Worm (Caenorhabditis elegans) whole organism, young adult: ENCODE data around the gene srx-31.

Experiments
- B0261.1 ChIP-seq: sonication (generic microtip); optimal IDR thresholded peaks from 2 replicates; lab custom pipeline; 2016; ENCODE audit warnings: mild to moderate bottlenecking, missing genetic modification characterization, moderate library complexity, missing compliant biosample characterization
- C17E4.6 ChIP-seq: fragments of 200-800 bp; sonication (Bioruptor generic); IDR thresholded peaks from 2 replicates; pipeline ENCODE4 v1.3.6; 2022; ENCODE audit warnings: missing genetic modification reagents, missing genetic modification characterization, missing compliant biosample characterization
- D2030.7 ChIP-seq: fragments of 200-800 bp; sonication (Bioruptor generic); IDR thresholded peaks from 2 replicates; pipeline ENCODE4 v1.3.6; 2022; ENCODE audit warnings: missing genetic modification reagents, missing genetic modification characterization, missing compliant biosample characterization
- K11D2.4 ChIP-seq: fragments of 200-800 bp; sonication (Bioruptor generic); IDR thresholded peaks from 2 replicates; pipeline ENCODE4 v1.3.6; 2022; ENCODE audit warnings: missing genetic modification reagents, missing genetic modification characterization, missing compliant biosample characterization
- K12H6.12 ChIP-seq: fragments of 200-800 bp; sonication (Bioruptor generic); optimal IDR thresholded peaks from 2 replicates; lab custom pipeline; 2018; ENCODE audit warnings: mild to moderate bottlenecking, missing genetic modification characterization, missing compliant biosample characterization
- T07F8.4 ChIP-seq: sonication (generic microtip); optimal IDR thresholded peaks from 2 replicates; lab custom pipeline; 2016; ENCODE audit warnings: mild to moderate bottlenecking, missing genetic modification characterization, moderate library complexity, missing compliant biosample characterization
- Y79H2A.3 ChIP-seq: fragments of 200-800 bp; sonication (Bioruptor generic); conservative IDR thresholded peaks from 2 replicates; pipeline ENCODE4 v1.3.6; 2022; ENCODE audit warnings: missing genetic modification reagents, missing genetic modification characterization, missing compliant biosample characterization
- ZK185.1 ChIP-seq: sonication (generic microtip); optimal IDR thresholded peaks from 2 replicates; lab custom pipeline; 2016; ENCODE audit warnings: mild to moderate bottlenecking, missing genetic modification characterization, missing compliant biosample characterization; ENCODE audit not compliant: poor library complexity, severe bottlenecking
- atf-7 ChIP-seq: sonication (generic microtip); optimal IDR thresholded peaks from 2 replicates; lab custom pipeline; 2017; ENCODE audit warnings: mild to moderate bottlenecking, missing genetic modification characterization, missing compliant biosample characterization
- attf-5 ChIP-seq: fragments of 200-800 bp; sonication (Bioruptor generic); optimal IDR thresholded peaks from 2 replicates; lab custom pipeline; 2018; ENCODE audit warnings: mild to moderate bottlenecking, missing genetic modification characterization, missing compliant biosample characterization
- bed-1 ChIP-seq: fragments of 200-800 bp; sonication (Bioruptor generic); IDR thresholded peaks from 2 replicates; pipeline ENCODE4 v1.3.6; 2022; ENCODE audit warnings: missing genetic modification reagents, missing genetic modification characterization, missing compliant biosample characterization
- bed-2 ChIP-seq: fragments of 200-800 bp; sonication (Bioruptor generic); IDR thresholded peaks from 2 replicates; pipeline ENCODE4 v1.3.6; 2022; ENCODE audit warnings: missing genetic modification reagents, missing genetic modification characterization, missing compliant biosample characterization
- ceh-27 ChIP-seq: fragments of 200-800 bp; sonication (Bioruptor generic); optimal IDR thresholded peaks from 2 replicates; lab custom pipeline; 2018; ENCODE audit warnings: mild to moderate bottlenecking, missing genetic modification characterization, moderate library complexity, missing compliant biosample characterization
- dox-1 ChIP-seq: fragments of 200-800 bp; sonication (Bioruptor generic); IDR thresholded peaks from 2 replicates; pipeline ENCODE4 v1.3.6; 2022; ENCODE audit warnings: missing genetic modification reagents, missing genetic modification characterization, missing compliant biosample characterization
- egl-18 ChIP-seq: fragments of 200-800 bp; sonication (Bioruptor generic); IDR thresholded peaks from 2 replicates; pipeline ENCODE4 v1.3.6; 2022; ENCODE audit warnings: missing genetic modification reagents, missing genetic modification characterization, missing compliant biosample characterization
- ekl-4 ChIP-seq: fragments of 200-800 bp; sonication (Bioruptor generic); IDR thresholded peaks from 2 replicates; pipeline ENCODE4 v1.3.6; 2022; ENCODE audit warnings: missing genetic modification reagents, missing genetic modification characterization, missing compliant biosample characterization
- gei-17 ChIP-seq: fragments of 200-800 bp; sonication (Bioruptor generic); optimal IDR thresholded peaks from 2 replicates; lab custom pipeline; 2018; ENCODE audit warnings: mild to moderate bottlenecking, missing genetic modification characterization, missing compliant biosample characterization
- hlh-26 ChIP-seq: fragments of 200-800 bp; sonication (Bioruptor generic); conservative IDR thresholded peaks from 2 replicates; pipeline ENCODE4 v1.3.6; 2022; ENCODE audit warnings: missing genetic modification reagents, missing genetic modification characterization, missing compliant biosample characterization
- hmg-20 ChIP-seq: fragments of 200-800 bp; sonication (Bioruptor generic); IDR thresholded peaks from 2 replicates; pipeline ENCODE4 v1.3.6; 2022; ENCODE audit warnings: missing genetic modification reagents, missing genetic modification characterization, missing compliant biosample characterization
- hrde-1 ChIP-seq: sonication (generic microtip); optimal IDR thresholded peaks from 2 replicates; lab custom pipeline; 2016; ENCODE audit warnings: missing genetic modification characterization, mild to moderate bottlenecking, missing compliant biosample characterization, moderate library complexity, missing genotype, missing genetic modification reagents, borderline replicate concordance
- hsf-1 ChIP-seq: fragments of 200-800 bp; sonication (Bioruptor generic); IDR thresholded peaks from 2 replicates; pipeline ENCODE4 v1.3.6; 2022; ENCODE audit warnings: missing genetic modification reagents, missing genetic modification characterization, missing compliant biosample characterization
- lin-35 ChIP-seq, 3 experiments: fragments of 150-350 bp in 2 of 3; sonication (generic microtip) in 1 of 3; optimal IDR thresholded peaks; 2 replicates each; lab custom pipeline; 2014 to 2018; ENCODE audit warnings: missing biosample characterization in 3 of 3, missing genetic modification characterization in 3 of 3, missing genetic modification reagents in 3 of 3
- lsl-1 ChIP-seq: fragments of 200-800 bp; sonication (Bioruptor generic); optimal IDR thresholded peaks from 2 replicates; lab custom pipeline; 2018; ENCODE audit warnings: mild to moderate bottlenecking, missing genetic modification characterization, moderate library complexity, missing compliant biosample characterization
- lsy-27 ChIP-seq: sonication (generic microtip); optimal IDR thresholded peaks from 2 replicates; lab custom pipeline; 2017; ENCODE audit warnings: missing genetic modification characterization, mild to moderate bottlenecking, missing compliant biosample characterization, antibody characterized with exemption, missing genotype, borderline replicate concordance; ENCODE audit not compliant: insufficient read depth
- madf-6 ChIP-seq: fragments of 200-800 bp; sonication (Bioruptor generic); IDR thresholded peaks from 2 replicates; pipeline ENCODE4 v1.3.6; 2022; ENCODE audit warnings: missing genetic modification reagents, missing genetic modification characterization, missing compliant biosample characterization
- nfya-2 ChIP-seq: fragments of 200-800 bp; sonication (Bioruptor generic); IDR thresholded peaks from 2 replicates; pipeline ENCODE4 v1.3.6; 2022; ENCODE audit warnings: missing genetic modification reagents, missing genetic modification characterization, missing compliant biosample characterization
- nhr-179 ChIP-seq: sonication (generic microtip); optimal IDR thresholded peaks from 2 replicates; lab custom pipeline; 2016; ENCODE audit warnings: mild to moderate bottlenecking, missing genetic modification characterization, missing compliant biosample characterization
- rcor-1 ChIP-seq: fragments of 200-800 bp; sonication (Bioruptor generic); IDR thresholded peaks from 2 replicates; pipeline ENCODE4 v1.3.6; 2022; ENCODE audit warnings: missing genetic modification reagents, missing genetic modification characterization, missing compliant biosample characterization
- snpc-3.4 ChIP-seq: sonication (generic microtip); optimal IDR thresholded peaks from 2 replicates; lab custom pipeline; 2017; ENCODE audit warnings: missing genetic modification characterization, mild to moderate bottlenecking, missing compliant biosample characterization, antibody characterized with exemption, moderate library complexity, missing genotype, missing genetic modification reagents
- tlf-1 ChIP-seq: fragments of 200-800 bp; sonication (Bioruptor generic); optimal IDR thresholded peaks from 2 replicates; lab custom pipeline; 2018; ENCODE audit warnings: mild to moderate bottlenecking, missing genetic modification characterization, missing compliant biosample characterization
- unc-130 ChIP-seq: sonication (generic microtip); optimal IDR thresholded peaks from 2 replicates; lab custom pipeline; 2016; ENCODE audit warnings: missing genetic modification reagents, missing genetic modification characterization, missing compliant biosample characterization
- xnd-1 ChIP-seq: sonication (generic microtip); optimal IDR thresholded peaks from 2 replicates; lab custom pipeline; 2016; ENCODE audit warnings: missing genotype, missing genetic modification reagents, missing genetic modification characterization, missing compliant biosample characterization
- ztf-18 ChIP-seq: sonication (generic microtip); optimal IDR thresholded peaks from 2 replicates; lab custom pipeline; 2016; ENCODE audit warnings: missing genotype, mild to moderate bottlenecking, missing genetic modification characterization, missing compliant biosample characterization
- ztf-26 ChIP-seq: sonication (generic microtip); optimal IDR thresholded peaks from 2 replicates; lab custom pipeline; 2017; ENCODE audit warnings: missing genetic modification characterization, missing compliant biosample characterization
- ztf-6 ChIP-seq: fragments of 200-800 bp; sonication (Bioruptor generic); IDR thresholded peaks from 2 replicates; pipeline ENCODE4 v1.3.6; 2022; ENCODE audit warnings: missing genetic modification reagents, missing genetic modification characterization, missing compliant biosample characterization

srx-31 gene

DNA sequence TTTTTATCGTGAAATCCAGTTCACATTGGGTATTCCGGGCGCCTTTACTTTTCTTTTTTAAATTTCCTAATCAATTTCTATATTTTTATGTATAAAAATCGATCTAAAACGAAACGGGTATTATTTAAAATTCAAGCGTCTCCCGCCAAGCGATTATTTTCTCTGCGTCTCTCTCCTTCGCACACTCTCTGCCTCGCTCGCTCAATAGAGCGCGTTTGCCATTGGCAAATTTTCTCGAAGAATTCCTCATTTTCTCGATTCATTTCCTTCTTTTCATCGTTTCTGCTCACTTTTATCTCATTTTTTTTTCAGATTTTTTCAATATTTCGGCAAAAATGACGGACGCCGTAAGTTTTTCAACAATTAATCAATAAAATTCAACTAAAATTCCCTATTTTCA is 49.6 kb downstream of the srx-31 start, which contains the start of gene sti-1 (continued):
- TF ChIP-seq nfya-2 (GFP tag; lab: Robert Waterston, UW) = no peak
- no peak for TF ChIP-seq Y79H2A.3
- TF ChIP-seq dox-1 (GFP tag; lab: Robert Waterston, UW) = peak; percentile 66
- 0 out of 2 replicates have a peak, but pooled peaks have one; percentile 7 for TF ChIP-seq hmg-20 (GFP tag; lab: Robert Waterston, UW)
- peak; percentile 85 for TF ChIP-seq D2030.7 (GFP tag; lab: Robert Waterston, UW)
- TF ChIP-seq bed-1 (GFP tag; lab: Robert Waterston, UW) = no peak
- TF ChIP-seq lsl-1 (GFP tag; lab: Kevin White, UChicago) = peak; percentile 38
- TF ChIP-seq attf-5 (GFP tag; lab: Kevin White, UChicago) = no peak
- no peak for TF ChIP-seq unc-130 (GFP tag; lab: Kevin White, UChicago)
- peak; percentile 67; the same call in 1 of the 2 replicates for TF ChIP-seq ekl-4 (GFP tag; lab: Robert Waterston, UW)
- peak; percentile 39 to 85 (median 72) for TF ChIP-seq lin-35 (GFP tag; optimal IDR thresholded peaks at IDR 0.05; lab: Kevin White, UChicago)
- TF ChIP-seq hlh-26 (GFP tag; lab: Robert Waterston, UW) = no peak
- TF ChIP-seq C17E4.6 (GFP tag; lab: Robert Waterston, UW) = no peak
- TF ChIP-seq snpc-3.4 (tag; lab: Kevin White, UChicago) = peak; percentile 55
- peak; percentile 7 for TF ChIP-seq ZK185.1 (tag; lab: Kevin White, UChicago)
- peak; percentile 64; the same call in 1 of the 2 replicates for TF ChIP-seq rcor-1 (GFP tag; lab: Robert Waterston, UW)
- peak; percentile 98 for TF ChIP-seq hsf-1
- peak; percentile 63 for TF ChIP-seq K12H6.12 (tag; lab: Kevin White, UChicago)
- TF ChIP-seq ztf-6 (GFP tag; lab: Robert Waterston, UW) = no peak
- no peak for TF ChIP-seq T07F8.4
- no peak for TF ChIP-seq atf-7
- peak; percentile 56 for TF ChIP-seq tlf-1
- TF ChIP-seq ceh-27 (GFP tag; lab: Kevin White, UChicago) = peak; percentile 47
- TF ChIP-seq madf-6 (GFP tag; lab: Robert Waterston, UW) = peak; percentile 72

DNA sequence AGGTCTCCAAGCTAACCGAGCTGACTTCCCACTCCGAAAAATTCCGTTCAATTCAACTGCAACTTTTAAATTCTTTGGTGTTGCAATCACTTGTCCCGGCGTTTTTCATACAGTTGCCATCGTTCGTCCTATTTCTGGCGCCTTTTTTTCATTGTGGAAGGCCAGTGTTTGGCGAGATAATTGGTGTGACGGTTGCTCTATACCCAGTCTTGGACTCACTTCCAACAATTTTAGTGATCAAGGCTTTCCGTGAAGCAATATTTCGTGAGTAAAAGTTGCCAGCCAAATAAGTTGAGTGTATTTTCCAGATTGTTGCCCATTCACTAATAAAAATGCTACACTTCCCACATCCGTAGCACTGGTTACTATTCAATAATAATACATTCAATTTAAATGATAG is 50.6 kb downstream of the srx-31 start:
- TF ChIP-seq madf-6 (GFP tag; lab: Robert Waterston, UW) (no peak), gei-17 (GFP tag; lab: Kevin White, UChicago) (no peak), bed-2 (no peak), nhr-179 (no peak), ztf-26 (tag; lab: Kevin White, UChicago) (no peak), egl-18 (GFP tag; lab: Robert Waterston, UW) (no peak), lsy-27 (tag; lab: Kevin White, UChicago) (no peak), K11D2.4 (GFP tag; lab: Robert Waterston, UW) (no peak), xnd-1 (tag; lab: Kevin White, UChicago) (no peak), hrde-1 (tag; lab: Kevin White, UChicago) (no peak), B0261.1 (tag; lab: Kevin White, UChicago) (no peak), ztf-18 (no peak)
